Worm (Caenorhabditis elegans) whole organism, L2 larva: ENCODE data around the gene ZK938.10.

Experiments used
- mab-5 ChIP-seq: fragments of 150-350 bp; optimal IDR thresholded peaks from 2 replicates; lab custom pipeline; 2014; ENCODE audit warnings: missing biosample characterization, missing genetic modification characterization
- mbf-1 ChIP-seq: sonication (generic microtip); optimal IDR thresholded peaks from 2 replicates; lab custom pipeline; 2017; ENCODE audit warnings: missing biosample characterization, missing genetic modification characterization
- nhr-21 ChIP-seq: fragments of 150-350 bp; optimal IDR thresholded peaks from 2 replicates; lab custom pipeline; 2014; ENCODE audit warnings: missing biosample characterization, missing genetic modification characterization
- nhr-237 ChIP-seq: fragments of 150-350 bp; optimal IDR thresholded peaks from 2 replicates; lab custom pipeline; 2014; ENCODE audit warnings: missing biosample characterization, missing genetic modification characterization
- nhr-25 ChIP-seq: fragments of 150-350 bp; sonication (generic microtip); optimal IDR thresholded peaks from 3 replicates; lab custom pipeline; 2014; ENCODE audit warnings: missing biosample characterization, missing genetic modification characterization

ce11 chrII:9849497-9849896 is 1.3 kb downstream of the ZK938.10 start, which contains the start of gene old-2:
- TF ChIP-seq nhr-21 (tag; lab: Kevin White, UChicago) (no peak), nhr-237 (no peak), nhr-25 (tag; lab: Kevin White, UChicago) (no peak), mbf-1 (no peak), mab-5 (tag; lab: Kevin White, UChicago) (no peak)
